Worm (Caenorhabditis elegans) whole organism, L4 larva: ENCODE measurements around the gene B0024.3.
A peak's percentile ranks its signal among the peaks of the same experiment; 100 is the strongest.

Experiments
- F10B5.3 ChIP-seq: sonication (generic microtip); optimal IDR thresholded peaks from 2 replicates; lab custom pipeline; 2016; ENCODE audit warnings: mild to moderate bottlenecking, missing genetic modification characterization, missing compliant biosample characterization
- F37D6.2 ChIP-seq: sonication (generic microtip); optimal IDR thresholded peaks from 2 replicates; lab custom pipeline; 2016; ENCODE audit warnings: mild to moderate bottlenecking, missing genetic modification characterization, missing compliant biosample characterization
- F49E8.2 ChIP-seq: sonication (generic microtip); optimal IDR thresholded peaks from 2 replicates; lab custom pipeline; 2016; ENCODE audit warnings: missing compliant biosample characterization, mild to moderate bottlenecking, missing genetic modification characterization, borderline replicate concordance
- ZK337.2 ChIP-seq: fragments of 200-800 bp; sonication (Bioruptor generic); IDR thresholded peaks from 2 replicates; pipeline ENCODE4 v1.3.6; 2022; ENCODE audit warnings: missing genetic modification reagents, missing genetic modification characterization, missing compliant biosample characterization
- ZK546.5 ChIP-seq, 2 experiments: sonication (generic microtip); optimal IDR thresholded peaks; 2 replicates each; lab custom pipeline; 2017; ENCODE audit warnings: missing biosample characterization in 2 of 2, missing genetic modification characterization in 2 of 2
- aha-1 ChIP-seq: fragments of 150-350 bp; peaks from one replicate; lab custom pipeline; 2014; ENCODE audit warnings: missing biosample characterization, missing genetic modification characterization
- attf-4 ChIP-seq: sonication (generic microtip); optimal IDR thresholded peaks from 3 replicates; lab custom pipeline; 2017; ENCODE audit warnings: missing biosample characterization, missing genetic modification characterization
- ceh-28 ChIP-seq: fragments of 150-350 bp; optimal IDR thresholded peaks from 2 replicates; lab custom pipeline; 2014; ENCODE audit warnings: missing biosample characterization, missing genetic modification reagents, missing genetic modification characterization
- ceh-32 ChIP-seq: sonication (generic microtip); optimal IDR thresholded peaks from 2 replicates; lab custom pipeline; 2016; ENCODE audit warnings: mild to moderate bottlenecking, missing genetic modification characterization, missing compliant biosample characterization; ENCODE audit not compliant: poor library complexity
- ceh-82 ChIP-seq: sonication (generic microtip); optimal IDR thresholded peaks from 2 replicates; lab custom pipeline; 2017; ENCODE audit warnings: missing biosample characterization, missing genetic modification characterization
- ces-1 ChIP-seq: fragments of 150-350 bp; sonication (generic microtip); optimal IDR thresholded peaks from 4 replicates; lab custom pipeline; 2014; ENCODE audit warnings: missing biosample characterization, missing genetic modification reagents, missing genetic modification characterization
- daf-8 ChIP-seq: fragments of 200-800 bp; sonication (Bioruptor generic); IDR thresholded peaks from 2 replicates; pipeline ENCODE4 v1.3.6; 2022; ENCODE audit warnings: missing genetic modification characterization, missing compliant biosample characterization
- egl-27 ChIP-seq: sonication (generic microtip); optimal IDR thresholded peaks from 3 replicates; lab custom pipeline; 2017; ENCODE audit warnings: missing biosample characterization, missing genetic modification reagents, missing genetic modification characterization
- fos-1 ChIP-seq: fragments of 150-350 bp; optimal IDR thresholded peaks from 2 replicates; lab custom pipeline; 2014; ENCODE audit warnings: missing biosample characterization, missing genetic modification characterization
- hif-1 ChIP-seq, 2 experiments: sonication (generic microtip); optimal IDR thresholded peaks; 2 replicates each; lab custom pipeline; 2016 to 2017; ENCODE audit warnings: missing compliant biosample characterization in 2 of 2, missing genetic modification characterization in 2 of 2, missing genetic modification reagents in 2 of 2, missing genotype in 2 of 2, mild to moderate bottlenecking in 1 of 2
- hlh-11 ChIP-seq: fragments of 200-800 bp; sonication (Bioruptor generic); optimal IDR thresholded peaks from 2 replicates; lab custom pipeline; 2018; ENCODE audit warnings: mild to moderate bottlenecking, missing genetic modification characterization, missing compliant biosample characterization
- hlh-30 ChIP-seq: sonication (generic microtip); optimal IDR thresholded peaks from 2 replicates; lab custom pipeline; 2017; ENCODE audit warnings: antibody characterized with exemption, mild to moderate bottlenecking, missing genetic modification characterization, missing compliant biosample characterization; ENCODE audit not compliant: insufficient read depth
- jun-1 ChIP-seq: fragments of 150-350 bp; optimal IDR thresholded peaks from 2 replicates; lab custom pipeline; 2014; ENCODE audit warnings: missing biosample characterization, missing genetic modification reagents, missing genetic modification characterization
- lin-1 ChIP-seq: fragments of 200-800 bp; sonication (Bioruptor generic); IDR thresholded peaks from 2 replicates; pipeline ENCODE4 v1.3.6; 2022; ENCODE audit warnings: missing genetic modification reagents, missing genetic modification characterization, missing compliant biosample characterization
- lin-13 ChIP-seq: fragments of 150-350 bp; optimal IDR thresholded peaks from 2 replicates; lab custom pipeline; 2014; ENCODE audit warnings: missing biosample characterization, missing genetic modification reagents, missing genetic modification characterization
- lin-15B ChIP-seq: fragments of 150-350 bp; sonication (generic microtip); optimal IDR thresholded peaks from 3 replicates; lab custom pipeline; 2014; ENCODE audit warnings: missing biosample characterization, missing genetic modification characterization
- lin-39 ChIP-seq: fragments of 150-350 bp; optimal IDR thresholded peaks from 2 replicates; lab custom pipeline; 2014; ENCODE audit warnings: missing biosample characterization, missing genetic modification reagents, missing genetic modification characterization
- lsy-2 ChIP-seq, 2 experiments: fragments of 150-350 bp in 1 of 2; sonication (generic microtip) in 1 of 2; optimal IDR thresholded peaks; 2 replicates each; lab custom pipeline; 2014 to 2017; ENCODE audit warnings: missing biosample characterization in 2 of 2, missing genetic modification characterization in 2 of 2
- madf-5 ChIP-seq, 2 experiments: fragments of 200-800 bp; sonication (Bioruptor generic); IDR thresholded peaks; 2 replicates each; pipeline ENCODE4 v1.3.6; 2022; ENCODE audit warnings: missing compliant biosample characterization in 2 of 2, missing genetic modification characterization in 2 of 2
- madf-9 ChIP-seq: fragments of 200-800 bp; sonication (Bioruptor generic); conservative IDR thresholded peaks from 2 replicates; pipeline ENCODE4 v1.3.6; 2022; ENCODE audit warnings: missing genetic modification reagents, missing genetic modification characterization, missing compliant biosample characterization
- mdl-1 ChIP-seq, 2 experiments: fragments of 150-350 bp in 1 of 2; sonication (generic microtip) in 1 of 2; optimal IDR thresholded peaks; 2 replicates each; lab custom pipeline; 2014 to 2017; ENCODE audit warnings: missing biosample characterization in 2 of 2, missing genetic modification characterization in 2 of 2
- mes-2 ChIP-seq: sonication (generic microtip); optimal IDR thresholded peaks from 2 replicates; lab custom pipeline; 2016; ENCODE audit warnings: missing genotype, mild to moderate bottlenecking, missing genetic modification characterization, missing compliant biosample characterization; ENCODE audit not compliant: poor library complexity, severe bottlenecking
- mxl-3 ChIP-seq: fragments of 200-800 bp; sonication (Bioruptor generic); optimal IDR thresholded peaks from 2 replicates; lab custom pipeline; 2018; ENCODE audit warnings: mild to moderate bottlenecking, missing genetic modification characterization, missing compliant biosample characterization
- nhr-10 ChIP-seq: fragments of 150-350 bp; optimal IDR thresholded peaks from 2 replicates; lab custom pipeline; 2014; ENCODE audit warnings: missing biosample characterization, missing genetic modification characterization
- nhr-102 ChIP-seq: sonication (generic microtip); optimal IDR thresholded peaks from 2 replicates; lab custom pipeline; 2016; ENCODE audit warnings: mild to moderate bottlenecking, missing genetic modification characterization, moderate library complexity, missing compliant biosample characterization
- nhr-111 ChIP-seq: fragments of 200-800 bp; sonication (Bioruptor generic); optimal IDR thresholded peaks from 2 replicates; lab custom pipeline; 2018; ENCODE audit warnings: mild to moderate bottlenecking, missing genetic modification characterization, missing compliant biosample characterization
- nhr-237 ChIP-seq: sonication (generic microtip); optimal IDR thresholded peaks from 2 replicates; lab custom pipeline; 2017; ENCODE audit warnings: missing biosample characterization, missing genetic modification characterization
- nhr-25 ChIP-seq: sonication (generic microtip); optimal IDR thresholded peaks from 2 replicates; lab custom pipeline; 2017; ENCODE audit warnings: missing genetic modification characterization, mild to moderate bottlenecking, missing compliant biosample characterization, antibody characterized with exemption, moderate library complexity, borderline replicate concordance; ENCODE audit not compliant: insufficient read depth
- nhr-48 ChIP-seq: sonication (generic microtip); optimal IDR thresholded peaks from 2 replicates; lab custom pipeline; 2016; ENCODE audit warnings: mild to moderate bottlenecking, missing genetic modification characterization, missing compliant biosample characterization
- php-3 ChIP-seq: fragments of 200-800 bp; sonication (Bioruptor generic); IDR thresholded peaks from 2 replicates; pipeline ENCODE4 v1.3.6; 2022; ENCODE audit warnings: missing genetic modification reagents, missing genetic modification characterization, missing compliant biosample characterization
- pqm-1 ChIP-seq: sonication (generic microtip); optimal IDR thresholded peaks from 2 replicates; lab custom pipeline; 2017; ENCODE audit warnings: missing biosample characterization, missing genetic modification characterization
- rbr-2 ChIP-seq: sonication (generic microtip); optimal IDR thresholded peaks from 2 replicates; lab custom pipeline; 2016; ENCODE audit warnings: missing genotype, missing genetic modification characterization, missing compliant biosample characterization
- sdz-12 ChIP-seq: fragments of 200-800 bp; sonication (Bioruptor generic); optimal IDR thresholded peaks from 2 replicates; lab custom pipeline; 2018; ENCODE audit warnings: mild to moderate bottlenecking, missing genetic modification characterization, missing compliant biosample characterization
- skn-1 ChIP-seq: fragments of 150-350 bp; optimal IDR thresholded peaks from 2 replicates; lab custom pipeline; 2014; ENCODE audit warnings: missing biosample characterization, missing genetic modification characterization
- snpc-4 ChIP-seq: fragments of 150-350 bp; optimal IDR thresholded peaks from 2 replicates; lab custom pipeline; 2014; ENCODE audit warnings: missing biosample characterization, missing genetic modification characterization
- spr-1 ChIP-seq: sonication (generic microtip); optimal IDR thresholded peaks from 2 replicates; lab custom pipeline; 2016; ENCODE audit warnings: mild to moderate bottlenecking, missing genetic modification characterization, missing compliant biosample characterization
- spr-3 ChIP-seq: fragments of 200-800 bp; sonication (Bioruptor generic); optimal IDR thresholded peaks from 2 replicates; lab custom pipeline; 2018; ENCODE audit warnings: mild to moderate bottlenecking, missing genetic modification characterization, missing compliant biosample characterization
- tra-1 ChIP-seq: fragments of 200-800 bp; sonication (Bioruptor generic); IDR thresholded peaks from 2 replicates; pipeline ENCODE4 v1.3.6; 2022; ENCODE audit warnings: missing genetic modification reagents, missing genetic modification characterization, missing compliant biosample characterization
- unc-130 ChIP-seq: sonication (generic microtip); optimal IDR thresholded peaks from 2 replicates; lab custom pipeline; 2016; ENCODE audit warnings: missing genetic modification reagents, missing genetic modification characterization, missing compliant biosample characterization
- unc-39 ChIP-seq: sonication (generic microtip); optimal IDR thresholded peaks from 2 replicates; lab custom pipeline; 2017; ENCODE audit warnings: missing biosample characterization, missing genetic modification characterization
- unc-62 ChIP-seq, 3 experiments: fragments of 150-350 bp in 1 of 3; sonication (generic microtip); optimal IDR thresholded peaks in 2 of 3; peaks in 1 of 3; 1 replicate in 1 of 3; 2 replicates in 2 of 3; lab custom pipeline; 2014 to 2017; ENCODE audit warnings: missing biosample characterization in 3 of 3, missing genetic modification characterization in 3 of 3, missing genetic modification reagents in 3 of 3, missing genotype in 1 of 3

B0024.3 gene

DNA sequence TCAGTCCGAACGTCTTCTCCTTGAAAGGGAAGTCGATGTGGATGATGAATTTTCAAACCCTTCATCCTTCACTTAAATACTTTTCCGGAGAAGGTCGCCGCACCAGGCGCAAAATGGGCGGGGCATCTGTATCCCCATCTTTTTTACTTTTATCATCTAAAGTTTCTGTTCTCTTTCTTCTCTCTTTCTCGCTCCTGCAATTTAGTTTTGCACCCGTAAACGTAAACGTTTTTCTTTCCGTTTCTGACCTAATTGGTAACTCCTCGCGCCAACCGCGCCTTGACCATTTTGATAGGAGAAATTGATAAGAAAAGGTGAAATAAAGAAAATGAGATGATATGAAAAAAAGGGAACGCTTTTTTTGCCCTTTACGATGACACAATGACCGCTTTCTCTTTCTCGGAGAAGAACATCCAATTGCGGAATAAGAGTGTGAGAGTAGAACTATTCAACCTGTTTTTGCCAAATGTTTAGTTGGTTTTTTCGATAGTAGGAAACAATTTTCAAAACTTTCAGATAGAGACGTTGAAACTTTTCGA is 5.5 kb downstream of the B0024.3 start, which contains the start of gene col-149 (continued):
- TF ChIP-seq nhr-102 (tag; lab: Kevin White, UChicago): no peak
- no peak for TF ChIP-seq ceh-82 (tag; lab: Kevin White, UChicago)
- TF ChIP-seq F10B5.3 (tag; lab: Kevin White, UChicago): no peak
- no peak for TF ChIP-seq F49E8.2
- peak; percentile 51 for TF ChIP-seq hlh-11 (tag; lab: Kevin White, UChicago)
- TF ChIP-seq jun-1 (tag; lab: Kevin White, UChicago): no peak
- TF ChIP-seq spr-1 (tag; lab: Kevin White, UChicago): no peak
- TF ChIP-seq daf-8 (GFP tag; lab: Robert Waterston, UW): no peak
- TF ChIP-seq snpc-4: no peak
- no peak for TF ChIP-seq php-3 (GFP tag; lab: Robert Waterston, UW)
- no peak for TF ChIP-seq nhr-25 (tag; lab: Kevin White, UChicago)
- no peak for TF ChIP-seq skn-1
- no peak for TF ChIP-seq rbr-2
- TF ChIP-seq hif-1 (tag; optimal IDR thresholded peaks at IDR 0.05; lab: Kevin White, UChicago): no peak
- no peak for TF ChIP-seq egl-27 (tag; lab: Kevin White, UChicago)
- TF ChIP-seq madf-9 (GFP tag; lab: Robert Waterston, UW): no peak
- TF ChIP-seq aha-1 (tag; lab: Kevin White, UChicago): peak; percentile 26
- no peak for TF ChIP-seq lsy-2 (tag; optimal IDR thresholded peaks at IDR 0.05; lab: Kevin White, UChicago)
- TF ChIP-seq nhr-48 (tag; lab: Kevin White, UChicago): no peak
- TF ChIP-seq mdl-1 (tag; optimal IDR thresholded peaks at IDR 0.05; lab: Kevin White, UChicago): no peak
- no peak for TF ChIP-seq ceh-28
- TF ChIP-seq ces-1 (GFP tag; lab: Kevin White, UChicago): no peak
- no peak for TF ChIP-seq lin-1
- TF ChIP-seq mxl-3 (GFP tag; lab: Kevin White, UChicago): peak; percentile 59
- no peak for TF ChIP-seq ZK337.2
- no peak for TF ChIP-seq madf-5 (GFP tag; IDR thresholded peaks at IDR 0.05; lab: Robert Waterston, UW)

ce11 chrV:10294549-10294948 is 7.2 kb downstream of the B0024.3 start, which contains the start of gene col-150:
Gene col-150 (minus strand): TSS chrV:10294649.
- TF ChIP-seq unc-39 (tag; lab: Kevin White, UChicago) (no peak), F37D6.2 (tag; lab: Kevin White, UChicago) (no peak), ZK546.5 (tag; optimal IDR thresholded peaks at IDR 0.05; lab: Kevin White, UChicago) (no peak), ceh-82 (tag; lab: Kevin White, UChicago) (no peak), fos-1 (tag; lab: Kevin White, UChicago) (no peak), tra-1 (no peak), nhr-10 (tag; lab: Kevin White, UChicago) (no peak), lin-39 (no peak), sdz-12 (GFP tag; lab: Kevin White, UChicago) (no peak)

- TF ChIP-seq pqm-1 (tag; lab: Kevin White, UChicago): peak; percentile 15
- peak in 1 of 2 experiments; percentile 20 for TF ChIP-seq unc-62 (GFP tag; optimal IDR thresholded peaks at IDR 0.05 in 1 of 2; lab: Kevin White, UChicago)
- no peak for TF ChIP-seq unc-62 (tag; optimal IDR thresholded peaks at IDR 0.05; lab: Kevin White, UChicago)
- no peak for TF ChIP-seq lsy-2 (tag; optimal IDR thresholded peaks at IDR 0.05; lab: Kevin White, UChicago)
- TF ChIP-seq, all 104 proteins: peak for 2
Measured at ce11 chrV:10297099-10297498, 9.7 kb downstream of the B0024.3 start, which contains the start of gene B0024.4. Gene B0024.4 (plus strand): TSS chrV:10297399.

DNA sequence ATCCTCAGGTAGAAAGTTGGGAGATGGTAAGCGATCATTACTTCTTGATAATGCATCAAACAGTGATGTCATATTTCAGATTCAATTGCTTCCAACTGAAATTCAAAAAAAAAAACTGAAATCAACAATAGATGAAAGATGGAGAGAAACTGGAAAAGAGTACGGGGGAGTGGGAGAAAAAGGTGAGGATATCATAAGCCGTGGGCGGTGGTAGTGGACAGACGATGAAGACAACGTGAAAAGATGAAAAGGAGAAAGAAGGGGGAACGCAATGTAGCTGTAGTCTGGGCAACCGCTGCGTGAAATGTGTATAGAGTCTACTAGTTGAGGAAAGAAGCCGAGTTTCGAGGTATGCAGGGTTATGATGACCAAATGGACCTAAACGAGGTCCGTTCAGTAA is 19.9 kb downstream of the B0024.3 start, which contains the start of gene che-12:
TSS of gene che-12 (minus strand) at position 101 of the 400 bp plus-strand sequence.
- TF ChIP-seq nhr-237 (tag; lab: Kevin White, UChicago) (no peak), rbr-2 (no peak), hif-1 (tag; optimal IDR thresholded peaks at IDR 0.05; lab: Kevin White, UChicago) (no peak), attf-4 (tag; lab: Kevin White, UChicago) (no peak), ceh-82 (tag; lab: Kevin White, UChicago) (no peak), lin-15B (tag; lab: Kevin White, UChicago) (no peak), hlh-30 (tag; lab: Kevin White, UChicago) (no peak), ceh-32 (tag; lab: Kevin White, UChicago) (no peak), mes-2 (tag; lab: Kevin White, UChicago) (no peak), spr-3 (GFP tag; lab: Kevin White, UChicago) (no peak), lin-13 (GFP tag; lab: Kevin White, UChicago) (no peak), nhr-111 (no peak), unc-130 (GFP tag; lab: Kevin White, UChicago) (no peak), F37D6.2 (tag; lab: Kevin White, UChicago) (no peak)
